Worm (Caenorhabditis elegans): ENCODE data around the gene K04H4.5.

Gene K04H4.5

ce11 chrIII:9337968-9338367 is 21.2 kb upstream of the K04H4.5 start:
- TF ChIP-seq unc-62 (GFP tag; optimal IDR thresholded peaks at IDR 0.05), result no peak

ce11 chrIII:9340025-9340424 is 19.1 kb upstream of the K04H4.5 start:
- no peak for TF ChIP-seq unc-62 (GFP tag; optimal IDR thresholded peaks at IDR 0.05)

DNA sequence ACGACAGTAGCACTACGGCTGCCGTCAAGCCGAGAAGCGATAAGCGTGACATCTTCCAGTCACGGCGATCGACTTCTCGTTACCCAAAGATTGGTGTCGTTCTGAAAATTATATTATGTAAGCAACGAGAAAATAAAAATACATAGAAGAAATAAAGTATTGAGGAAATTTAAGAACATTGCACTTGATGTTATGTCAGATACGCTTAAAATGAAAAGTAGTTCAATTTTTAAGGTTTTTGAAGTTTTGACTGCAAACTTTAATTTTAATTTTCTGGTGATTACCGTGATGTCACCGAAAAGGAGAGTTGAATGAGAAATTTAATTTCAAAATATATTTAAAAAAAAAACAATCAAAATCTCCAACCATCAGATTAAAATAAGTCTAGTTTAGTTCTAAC is 14.8 kb upstream of the K04H4.5 start, which contains the start of gene emb-9:
Gene emb-9, minus strand, starts transcription at position 101 of the 400 bp plus-strand sequence.
- no peak for TF ChIP-seq unc-62 (GFP tag; optimal IDR thresholded peaks at IDR 0.05)

DNA sequence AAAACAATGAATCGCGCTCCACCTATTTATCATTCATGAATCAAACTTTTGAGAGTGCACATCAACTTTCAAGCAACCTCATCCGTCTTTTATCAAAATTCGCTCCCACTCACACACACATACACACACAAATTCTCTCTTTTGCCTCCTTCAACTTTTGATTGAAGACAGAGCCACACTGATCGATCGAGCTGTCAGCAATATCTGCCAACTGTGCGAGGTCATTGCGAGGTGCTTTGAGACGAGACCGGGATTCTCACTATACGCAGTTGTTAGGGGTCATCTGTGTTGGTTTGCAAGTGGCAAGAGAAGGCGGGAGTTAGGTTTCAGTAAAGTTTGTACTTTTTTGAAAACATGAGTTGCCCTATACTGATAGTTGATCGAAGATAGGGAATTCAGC is 13.0 kb upstream of the K04H4.5 start:
- no peak for TF ChIP-seq unc-62 (GFP tag; optimal IDR thresholded peaks at IDR 0.05)

DNA sequence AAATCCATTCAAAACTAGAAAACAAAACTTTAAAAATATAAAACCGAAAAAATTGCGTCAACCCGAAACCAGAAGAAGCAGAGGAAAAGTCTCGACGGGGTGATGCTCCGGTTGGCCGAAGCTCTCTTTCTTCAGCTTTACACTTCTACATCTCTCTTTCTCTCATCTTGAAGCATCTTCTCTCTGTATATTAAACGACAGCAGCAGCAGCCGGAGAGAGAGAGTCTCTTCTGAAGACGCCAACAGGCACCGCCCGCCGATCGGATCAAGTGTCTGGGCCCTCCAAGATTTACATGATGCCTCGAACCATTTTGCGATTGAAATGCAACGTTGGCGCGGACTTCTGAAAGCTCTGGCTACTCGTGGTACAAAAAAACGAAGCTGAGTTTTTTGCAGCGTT is 12.4 kb upstream of the K04H4.5 start:
- TF ChIP-seq unc-62 (GFP tag; optimal IDR thresholded peaks at IDR 0.05), result no peak

- no peak for TF ChIP-seq unc-62 (GFP tag; optimal IDR thresholded peaks at IDR 0.05)
Observed at ce11 chrIII:9353814-9354213, 5.3 kb upstream of the K04H4.5 start.

ce11 chrIII:9355412-9355969 is 3.7 kb upstream of the K04H4.5 start, which contains the start of gene chtb-1:
TSS of gene chtb-1 (minus strand) at chrIII:9355462.
- TF ChIP-seq unc-62 (GFP tag; optimal IDR thresholded peaks at IDR 0.05), result no peak

- TF ChIP-seq unc-62 (GFP tag; optimal IDR thresholded peaks at IDR 0.05), result no peak
Observed at ce11 chrIII:9361228-9361627, 2.1 kb downstream of the K04H4.5 start, which contains the start of gene flp-25. TSS of gene flp-25 (plus strand) at chrIII:9361528.

ce11 chrIII:9366376-9366775 is 7.2 kb downstream of the K04H4.5 start:
- no peak for TF ChIP-seq unc-62 (GFP tag; optimal IDR thresholded peaks at IDR 0.05)

ce11 chrIII:9366971-9367370 is 7.8 kb downstream of the K04H4.5 start, which contains the start of gene crn-6:
TSS of gene crn-6 (plus strand) at chrIII:9367271.
- no peak for TF ChIP-seq unc-62 (GFP tag; optimal IDR thresholded peaks at IDR 0.05)

- TF ChIP-seq unc-62 (GFP tag; optimal IDR thresholded peaks at IDR 0.05), result no peak
Observed at ce11 chrIII:9373779-9374178, 14.6 kb downstream of the K04H4.5 start.

DNA sequence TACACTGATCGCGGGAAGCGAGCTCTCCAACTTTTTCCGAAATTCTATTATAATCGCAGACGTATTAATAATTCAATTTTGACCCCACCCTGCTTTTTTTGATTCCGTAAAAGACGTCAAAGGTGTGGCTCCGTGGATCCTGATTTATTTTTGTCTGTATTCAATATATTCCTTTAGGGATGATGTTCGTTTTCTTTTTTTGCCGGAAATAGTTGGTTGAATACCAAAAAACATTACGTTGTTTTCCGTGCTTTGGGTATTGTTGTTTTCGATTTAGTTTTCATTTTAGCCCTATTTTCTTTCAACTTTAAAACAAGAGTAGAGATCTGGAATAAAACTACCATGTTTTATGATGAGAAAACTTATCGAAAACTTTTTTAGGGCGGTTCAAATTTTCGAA is 17.5 kb downstream of the K04H4.5 start:
- TF ChIP-seq unc-62 (GFP tag; optimal IDR thresholded peaks at IDR 0.05), result no peak

DNA sequence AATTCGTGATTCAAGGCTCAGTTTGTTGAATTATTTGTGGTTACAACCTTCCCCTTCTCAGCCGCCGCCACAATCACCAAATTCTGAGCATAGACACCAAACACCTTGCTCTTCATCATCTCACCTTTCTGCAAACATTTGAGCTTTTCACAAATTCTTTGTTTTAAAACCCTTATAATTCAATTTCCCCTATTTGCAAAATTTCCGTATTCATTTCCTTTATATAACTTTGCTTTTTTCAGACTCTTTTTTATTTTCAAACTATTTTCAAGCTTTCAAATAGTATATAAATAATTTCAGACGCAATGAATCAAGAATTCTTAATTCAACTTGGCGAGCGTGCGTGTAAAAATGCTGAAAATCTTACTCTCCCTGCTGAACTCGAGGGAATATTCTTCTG is 24.3 kb downstream of the K04H4.5 start, which contains the start of gene tkr-1:
Gene tkr-1, plus strand, starts transcription at position 301 of the 400 bp plus-strand sequence.
- TF ChIP-seq unc-62 (GFP tag; optimal IDR thresholded peaks at IDR 0.05), result no peak

- no peak for TF ChIP-seq unc-62 (GFP tag; optimal IDR thresholded peaks at IDR 0.05)
Observed at ce11 chrIII:9385543-9385942, 26.4 kb downstream of the K04H4.5 start, which contains the start of gene C38C10.3. TSS of gene C38C10.3 (minus strand) at chrIII:9385643.

DNA sequence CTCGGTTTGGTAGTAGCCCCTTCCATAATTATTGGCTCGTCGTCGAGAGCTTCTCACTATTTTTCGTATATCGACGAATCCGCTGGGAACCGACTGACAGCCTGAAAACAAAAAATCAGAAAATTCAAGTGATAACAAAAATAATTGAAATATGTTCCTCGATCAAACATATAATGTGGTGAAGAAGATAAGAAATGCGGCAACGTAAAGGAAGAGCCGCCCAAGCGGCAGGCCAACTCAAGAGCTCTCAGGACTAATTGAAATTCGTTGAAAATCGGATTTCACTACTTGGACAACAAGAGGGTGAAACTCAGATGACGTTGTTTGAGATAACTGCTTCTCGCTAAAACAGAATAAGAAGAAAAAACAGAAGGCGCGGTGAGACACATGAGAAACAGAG is 30.8 kb downstream of the K04H4.5 start, which contains the start of gene slc-17.2:
Gene slc-17.2, minus strand, starts transcription at position 101 of the 400 bp plus-strand sequence.
- TF ChIP-seq unc-62 (GFP tag; optimal IDR thresholded peaks at IDR 0.05), result no peak

DNA sequence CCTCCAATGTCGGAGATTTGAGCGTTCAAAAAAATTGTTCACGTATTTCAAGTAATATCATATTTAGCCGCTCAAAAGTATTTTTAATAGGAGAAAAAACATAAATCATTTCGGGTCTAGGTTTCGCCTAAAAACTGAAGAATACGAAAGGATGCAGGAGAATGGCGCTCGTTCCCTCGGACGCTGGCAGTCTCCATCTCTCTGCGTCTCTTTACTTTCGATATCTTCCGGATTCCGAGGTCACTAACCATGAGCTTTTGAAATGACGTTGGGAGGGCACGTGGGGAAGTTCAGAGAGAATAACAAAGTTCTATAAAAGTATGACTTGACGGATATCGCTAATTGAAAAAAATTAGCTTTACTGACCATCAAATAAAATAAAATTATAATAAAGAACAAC is 31.8 kb downstream of the K04H4.5 start:
- no peak for TF ChIP-seq unc-62 (GFP tag; optimal IDR thresholded peaks at IDR 0.05)

DNA sequence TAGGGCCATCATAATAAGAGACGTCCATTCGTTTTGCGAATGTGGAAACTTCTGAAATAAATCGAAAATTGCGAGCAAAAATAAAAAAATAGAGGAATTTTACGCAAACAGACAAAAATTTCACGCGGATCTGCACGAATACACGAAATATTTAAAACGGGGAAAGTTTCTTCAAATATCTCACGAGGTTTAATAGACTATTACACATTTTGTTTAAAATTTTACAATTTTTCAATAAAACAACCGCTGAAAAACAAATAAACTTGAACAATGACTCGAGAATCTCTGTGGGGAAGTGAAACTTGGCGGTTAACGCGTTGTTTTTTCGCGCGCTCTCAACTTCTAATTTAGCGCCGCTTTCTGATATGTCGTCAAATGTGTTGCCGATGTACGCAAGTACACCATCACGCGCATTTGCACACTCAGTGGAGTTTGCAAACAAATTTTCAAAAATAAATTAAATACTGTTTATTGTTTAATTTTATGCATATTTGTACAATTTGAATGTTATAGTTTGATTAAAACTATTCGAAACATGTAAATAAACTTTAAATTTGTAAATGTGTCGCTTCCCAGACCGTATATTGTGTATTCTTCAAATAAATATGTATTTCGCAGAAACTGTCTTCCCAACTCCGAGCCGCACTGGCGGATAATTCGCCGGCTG is 34.1 kb downstream of the K04H4.5 start, which contains the start of the genes gpr-2 and rgr-1:
Gene gpr-2, minus strand, starts transcription at position 51 of the 667 bp plus-strand sequence.
Gene rgr-1, plus strand, starts transcription at position 617 of the 667 bp plus-strand sequence.
- TF ChIP-seq unc-62 (GFP tag; optimal IDR thresholded peaks at IDR 0.05), result no peak
